Worm (Caenorhabditis elegans) whole organism, young adult: ENCODE results near the gene rbm-17.

Source experiments
- C06A6.2 ChIP-seq: fragments of 200-800 bp; sonication (Bioruptor generic); conservative IDR thresholded peaks from 2 replicates; pipeline ENCODE4 v1.3.6; 2022; ENCODE audit warnings: missing genetic modification characterization, missing compliant biosample characterization
- D2030.7 ChIP-seq: fragments of 200-800 bp; sonication (Bioruptor generic); IDR thresholded peaks from 2 replicates; pipeline ENCODE4 v1.3.6; 2022; ENCODE audit warnings: missing genetic modification reagents, missing genetic modification characterization, missing compliant biosample characterization
- F10E7.11 ChIP-seq: sonication (generic microtip); optimal IDR thresholded peaks from 2 replicates; lab custom pipeline; 2017; ENCODE audit warnings: mild to moderate bottlenecking, missing genetic modification characterization, moderate library complexity, missing compliant biosample characterization
- F39B2.1 ChIP-seq: fragments of 200-800 bp; sonication (Bioruptor generic); IDR thresholded peaks from 2 replicates; pipeline ENCODE4 v1.3.6; 2022; ENCODE audit warnings: missing genetic modification reagents, missing genetic modification characterization, missing compliant biosample characterization
- F52B5.7 ChIP-seq: sonication (generic microtip); optimal IDR thresholded peaks from 2 replicates; lab custom pipeline; 2016; ENCODE audit warnings: mild to moderate bottlenecking, missing genetic modification characterization, missing compliant biosample characterization
- T26A5.8 ChIP-seq: sonication (generic microtip); optimal IDR thresholded peaks from 2 replicates; lab custom pipeline; 2016; ENCODE audit warnings: missing genetic modification characterization, missing compliant biosample characterization
- Y79H2A.3 ChIP-seq: fragments of 200-800 bp; sonication (Bioruptor generic); conservative IDR thresholded peaks from 2 replicates; pipeline ENCODE4 v1.3.6; 2022; ENCODE audit warnings: missing genetic modification reagents, missing genetic modification characterization, missing compliant biosample characterization
- akir-1 ChIP-seq: fragments of 200-800 bp; sonication (Bioruptor generic); optimal IDR thresholded peaks from 2 replicates; lab custom pipeline; 2018; ENCODE audit warnings: mild to moderate bottlenecking, missing genetic modification characterization, moderate library complexity, missing compliant biosample characterization
- atf-7 ChIP-seq: sonication (generic microtip); optimal IDR thresholded peaks from 2 replicates; lab custom pipeline; 2017; ENCODE audit warnings: mild to moderate bottlenecking, missing genetic modification characterization, missing compliant biosample characterization
- attf-3 ChIP-seq: fragments of 200-800 bp; sonication (Bioruptor generic); conservative IDR thresholded peaks from 2 replicates; pipeline ENCODE4 v1.3.6; 2022; ENCODE audit warnings: missing genetic modification reagents, missing genetic modification characterization, missing compliant biosample characterization
- attf-5 ChIP-seq: fragments of 200-800 bp; sonication (Bioruptor generic); optimal IDR thresholded peaks from 2 replicates; lab custom pipeline; 2018; ENCODE audit warnings: mild to moderate bottlenecking, missing genetic modification characterization, missing compliant biosample characterization
- attf-6 ChIP-seq: fragments of 200-800 bp; sonication (Bioruptor generic); IDR thresholded peaks from 2 replicates; pipeline ENCODE4 v1.3.6; 2022; ENCODE audit warnings: missing genetic modification reagents, missing genetic modification characterization, missing compliant biosample characterization
- cebp-1 ChIP-seq, 2 experiments: fragments of 200-800 bp in 1 of 2; sonication (Bioruptor generic) in 1 of 2; sonication (generic microtip) in 1 of 2; IDR thresholded peaks in 1 of 2; optimal IDR thresholded peaks in 1 of 2; 2 replicates each; pipeline versions ENCODE4 v1.3.6 to Lab custom; 2017 to 2022; ENCODE audit warnings: missing compliant biosample characterization in 2 of 2, missing genetic modification characterization in 2 of 2, mild to moderate bottlenecking in 1 of 2, missing genetic modification reagents in 1 of 2, moderate library complexity in 1 of 2
- ceh-27 ChIP-seq: fragments of 200-800 bp; sonication (Bioruptor generic); optimal IDR thresholded peaks from 2 replicates; lab custom pipeline; 2018; ENCODE audit warnings: mild to moderate bottlenecking, missing genetic modification characterization, moderate library complexity, missing compliant biosample characterization
- ceh-91 ChIP-seq: fragments of 200-800 bp; sonication (Bioruptor generic); IDR thresholded peaks from 2 replicates; pipeline ENCODE4 v1.3.6; 2022; ENCODE audit warnings: missing genetic modification reagents, missing genetic modification characterization, missing compliant biosample characterization
- chd-7 ChIP-seq: sonication (generic microtip); optimal IDR thresholded peaks from 2 replicates; lab custom pipeline; 2016; ENCODE audit warnings: mild to moderate bottlenecking, missing genetic modification characterization, moderate library complexity, missing compliant biosample characterization
- fkh-3 ChIP-seq: sonication (generic microtip); optimal IDR thresholded peaks from 2 replicates; lab custom pipeline; 2016; ENCODE audit warnings: mild to moderate bottlenecking, missing genetic modification characterization, missing compliant biosample characterization
- hrde-1 ChIP-seq: sonication (generic microtip); optimal IDR thresholded peaks from 2 replicates; lab custom pipeline; 2016; ENCODE audit warnings: missing genetic modification characterization, mild to moderate bottlenecking, missing compliant biosample characterization, moderate library complexity, missing genotype, missing genetic modification reagents, borderline replicate concordance
- let-526 ChIP-seq: fragments of 200-800 bp; sonication (Bioruptor generic); IDR thresholded peaks from 2 replicates; pipeline ENCODE4 v1.3.6; 2022; ENCODE audit warnings: missing genetic modification reagents, missing genetic modification characterization, missing compliant biosample characterization
- mcd-1 ChIP-seq: fragments of 200-800 bp; sonication (Bioruptor generic); IDR thresholded peaks from 2 replicates; pipeline ENCODE4 v1.3.6; 2022; ENCODE audit warnings: missing genetic modification reagents, missing genetic modification characterization, missing compliant biosample characterization
- nfya-2 ChIP-seq: fragments of 200-800 bp; sonication (Bioruptor generic); IDR thresholded peaks from 2 replicates; pipeline ENCODE4 v1.3.6; 2022; ENCODE audit warnings: missing genetic modification reagents, missing genetic modification characterization, missing compliant biosample characterization
- nhr-179 ChIP-seq: sonication (generic microtip); optimal IDR thresholded peaks from 2 replicates; lab custom pipeline; 2016; ENCODE audit warnings: mild to moderate bottlenecking, missing genetic modification characterization, missing compliant biosample characterization
- nhr-90 ChIP-seq: sonication (generic microtip); optimal IDR thresholded peaks from 2 replicates; lab custom pipeline; 2016; ENCODE audit warnings: missing genotype, mild to moderate bottlenecking, missing genetic modification characterization, missing compliant biosample characterization
- pha-4 ChIP-seq: fragments of 150-350 bp; sonication (generic microtip); optimal IDR thresholded peaks from 2 replicates; lab custom pipeline; 2014; ENCODE audit warnings: missing biosample characterization, missing genetic modification reagents, missing genetic modification characterization
- rcor-1 ChIP-seq: fragments of 200-800 bp; sonication (Bioruptor generic); IDR thresholded peaks from 2 replicates; pipeline ENCODE4 v1.3.6; 2022; ENCODE audit warnings: missing genetic modification reagents, missing genetic modification characterization, missing compliant biosample characterization
- rpc-1 ChIP-seq, 2 experiments: fragments of 150-350 bp in 1 of 2; sonication (generic microtip) in 1 of 2; optimal IDR thresholded peaks; 2 replicates each; lab custom pipeline; 2014 to 2018; ENCODE audit warnings: missing biosample characterization in 1 of 2, missing genetic modification characterization in 1 of 2, missing genetic modification reagents in 1 of 2, missing genotype in 1 of 2
- sdz-38 ChIP-seq: sonication (generic microtip); optimal IDR thresholded peaks from 2 replicates; lab custom pipeline; 2016; ENCODE audit warnings: missing genotype, missing genetic modification characterization, missing compliant biosample characterization
- snpc-1.1 ChIP-seq: sonication (generic microtip); optimal IDR thresholded peaks from 2 replicates; lab custom pipeline; 2017; ENCODE audit warnings: missing genetic modification characterization, mild to moderate bottlenecking, missing compliant biosample characterization, antibody characterized with exemption, moderate library complexity, missing genotype, missing genetic modification reagents; ENCODE audit not compliant: insufficient read depth
- snpc-1.3 ChIP-seq: sonication (generic microtip); optimal IDR thresholded peaks from 2 replicates; lab custom pipeline; 2017; ENCODE audit warnings: missing genetic modification characterization, mild to moderate bottlenecking, missing compliant biosample characterization, antibody characterized with exemption, moderate library complexity, missing genotype, missing genetic modification reagents; ENCODE audit not compliant: insufficient read depth
- tbx-9 ChIP-seq: sonication (generic microtip); optimal IDR thresholded peaks from 2 replicates; lab custom pipeline; 2016; ENCODE audit warnings: borderline replicate concordance, missing genetic modification characterization, inconsistent platforms, missing compliant biosample characterization
- zim-3 ChIP-seq: sonication (generic microtip); optimal IDR thresholded peaks from 2 replicates; lab custom pipeline; 2017; ENCODE audit warnings: mild to moderate bottlenecking, missing genetic modification characterization, moderate library complexity, missing compliant biosample characterization
- ztf-18 ChIP-seq: sonication (generic microtip); optimal IDR thresholded peaks from 2 replicates; lab custom pipeline; 2016; ENCODE audit warnings: missing genotype, mild to moderate bottlenecking, missing genetic modification characterization, missing compliant biosample characterization
- ztf-22 ChIP-seq: fragments of 200-800 bp; sonication (Bioruptor generic); optimal IDR thresholded peaks from 2 replicates; lab custom pipeline; 2018; ENCODE audit warnings: mild to moderate bottlenecking, missing genetic modification characterization, moderate library complexity, missing compliant biosample characterization
- ztf-26 ChIP-seq: sonication (generic microtip); optimal IDR thresholded peaks from 2 replicates; lab custom pipeline; 2017; ENCODE audit warnings: missing genetic modification characterization, missing compliant biosample characterization

rbm-17 gene

DNA sequence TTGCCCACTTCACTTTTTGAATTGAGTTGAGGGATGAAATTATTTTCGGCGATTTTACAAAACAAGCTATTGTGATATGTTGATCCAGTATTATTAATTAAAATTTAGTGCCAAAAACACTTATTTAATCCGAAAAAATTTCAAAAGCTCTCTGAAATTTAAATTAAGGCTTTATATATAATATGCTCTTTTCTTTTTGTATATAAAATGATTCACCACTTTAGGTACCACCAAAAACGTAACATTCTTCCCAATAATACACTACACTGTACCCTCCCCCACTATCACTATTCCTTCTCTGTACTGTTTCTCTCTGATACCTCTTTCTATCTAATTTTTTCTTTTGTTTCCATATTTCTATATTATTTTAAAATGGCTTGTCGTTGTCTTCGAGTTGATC, 5.7 kb downstream of the rbm-17 start, which contains the start of gene prx-2:
Gene prx-2, plus strand, starts transcription at position 301 of the 400 bp plus-strand sequence.
- no peak for TF ChIP-seq C06A6.2
- TF ChIP-seq ztf-26 (tag; lab: Kevin White, UChicago): no peak
- no peak for TF ChIP-seq let-526 (GFP tag; lab: Robert Waterston, UW)
- TF ChIP-seq nhr-90: no peak
- no peak for TF ChIP-seq attf-3 (GFP tag; lab: Robert Waterston, UW)
- no peak for TF ChIP-seq rpc-1 (optimal IDR thresholded peaks at IDR 0.05; lab: Kevin White, UChicago)
- no peak for TF ChIP-seq rpc-1 (tag; optimal IDR thresholded peaks at IDR 0.05; lab: Kevin White, UChicago)
- no peak for TF ChIP-seq F39B2.1 (GFP tag; lab: Robert Waterston, UW)
- TF ChIP-seq F10E7.11 (tag; lab: Kevin White, UChicago): no peak
- no peak for TF ChIP-seq D2030.7 (GFP tag; lab: Robert Waterston, UW)
- TF ChIP-seq nhr-179 (tag; lab: Kevin White, UChicago): no peak
- TF ChIP-seq sdz-38 (tag; lab: Kevin White, UChicago): no peak
- no peak for TF ChIP-seq chd-7 (tag; lab: Kevin White, UChicago)
- no peak for TF ChIP-seq ceh-91 (GFP tag; lab: Robert Waterston, UW)
- TF ChIP-seq ztf-22 (GFP tag; lab: Kevin White, UChicago): no peak
- no peak for TF ChIP-seq akir-1
- TF ChIP-seq atf-7 (tag; lab: Kevin White, UChicago): no peak
- no peak for TF ChIP-seq attf-5 (GFP tag; lab: Kevin White, UChicago)
- TF ChIP-seq zim-3: no peak
- TF ChIP-seq snpc-1.1: no peak

- TF ChIP-seq mcd-1: no peak
- TF ChIP-seq F52B5.7 (tag; lab: Kevin White, UChicago): peak; percentile 13
- 0 out of 2 replicates have a peak, but pooled peaks have one; percentile 22 for TF ChIP-seq cebp-1 (GFP tag; IDR thresholded peaks at IDR 0.05; lab: Robert Waterston, UW)
- peak; percentile 21 for TF ChIP-seq cebp-1 (tag; optimal IDR thresholded peaks at IDR 0.05; lab: Kevin White, UChicago)
Observed at ce11 chrIV:11644705-11645104, 6.6 kb downstream of the rbm-17 start.

- no peak for TF ChIP-seq tbx-9 (tag; lab: Kevin White, UChicago)
- TF ChIP-seq pha-4 (tag; lab: Kevin White, UChicago): no peak
- TF ChIP-seq cebp-1 (GFP tag; IDR thresholded peaks at IDR 0.05; lab: Robert Waterston, UW): no peak
- no peak for TF ChIP-seq cebp-1 (tag; optimal IDR thresholded peaks at IDR 0.05; lab: Kevin White, UChicago)
- no peak for TF ChIP-seq Y79H2A.3 (GFP tag; lab: Robert Waterston, UW)
- TF ChIP-seq snpc-1.1: no peak
- no peak for TF ChIP-seq rcor-1 (GFP tag; lab: Robert Waterston, UW)
- TF ChIP-seq T26A5.8: no peak
- no peak for TF ChIP-seq nfya-2 (GFP tag; lab: Robert Waterston, UW)
- no peak for TF ChIP-seq attf-6
- TF ChIP-seq snpc-1.3 (tag; lab: Kevin White, UChicago): no peak
- TF ChIP-seq fkh-3 (tag; lab: Kevin White, UChicago): no peak
- TF ChIP-seq ceh-27 (GFP tag; lab: Kevin White, UChicago): no peak
- TF ChIP-seq sdz-38 (tag; lab: Kevin White, UChicago): no peak
- TF ChIP-seq hrde-1 (tag; lab: Kevin White, UChicago): no peak
- no peak for TF ChIP-seq ztf-18 (tag; lab: Kevin White, UChicago)
Observed at ce11 chrIV:11645354-11645753, 7.2 kb downstream of the rbm-17 start.
